Worm (Caenorhabditis elegans): ENCODE results near the gene famh-161.

DNA sequence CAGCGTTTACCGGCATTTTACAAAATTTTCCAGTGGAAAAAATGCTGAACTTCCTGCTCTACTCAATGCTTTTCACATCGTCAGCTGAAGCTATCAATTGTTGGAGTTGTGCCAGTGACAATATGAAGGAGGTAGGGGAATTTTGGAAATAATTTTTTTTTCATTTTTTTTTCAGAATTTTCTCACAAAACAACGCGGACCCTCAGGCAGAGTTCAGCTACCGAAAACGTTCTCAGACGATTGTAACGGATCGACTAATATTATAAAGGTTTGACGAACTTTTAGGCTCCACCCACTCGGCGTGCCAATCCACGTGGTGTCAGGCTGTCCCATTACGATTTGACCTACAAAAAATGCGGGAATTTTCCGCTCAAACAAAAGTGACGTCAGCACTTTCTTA lies 45.6 kb upstream of the famh-161 start, which contains the start of gene F26F2.8:
- TF ChIP-seq atf-7 (tag; optimal IDR thresholded peaks at IDR 0.05) (no peak), T07F8.4 (tag; optimal IDR thresholded peaks at IDR 0.05) (no peak), aptf-2 (GFP tag; conservative IDR thresholded peaks at IDR 0.05) (no peak), B0336.3 (GFP tag; IDR thresholded peaks at IDR 0.05) (no peak), snpc-1.1 (tag; optimal IDR thresholded peaks at IDR 0.05; ENCODE audit: insufficient read depth) (no peak), hlh-26 (GFP tag; conservative IDR thresholded peaks at IDR 0.05) (no peak), nhr-179 (tag; optimal IDR thresholded peaks at IDR 0.05) (no peak), Y53G8AR.9 (GFP tag; conservative IDR thresholded peaks at IDR 0.05) (no peak), nfya-1 (tag; optimal IDR thresholded peaks at IDR 0.05; ENCODE audit: borderline replicate concordance, insufficient read depth) (no peak), egl-18 (GFP tag; IDR thresholded peaks at IDR 0.05) (no peak), B0019.2 (GFP tag; conservative IDR thresholded peaks at IDR 0.05) (no peak), F49E8.2 (tag; optimal IDR thresholded peaks at IDR 0.05; ENCODE audit: insufficient read depth) (no peak), nhr-27 (tag; optimal IDR thresholded peaks at IDR 0.05) (no peak)
